Worm (Caenorhabditis elegans) whole organism, L1 larva: ENCODE measurements around the gene isy-1.

Source experiments
- fos-1 ChIP-seq: fragments of 150-350 bp; optimal IDR thresholded peaks from 2 replicates; lab custom pipeline; 2014; ENCODE audit warnings: missing biosample characterization, missing genetic modification characterization
- nhr-28 ChIP-seq: fragments of 150-350 bp; optimal IDR thresholded peaks from 2 replicates; lab custom pipeline; 2014; ENCODE audit warnings: missing biosample characterization, missing genetic modification characterization
- nhr-77 ChIP-seq: fragments of 150-350 bp; optimal IDR thresholded peaks from 2 replicates; lab custom pipeline; 2014; ENCODE audit warnings: missing biosample characterization, missing genetic modification characterization
- snu-23 ChIP-seq: sonication (generic microtip); optimal IDR thresholded peaks from 2 replicates; lab custom pipeline; 2016; ENCODE audit warnings: missing genetic modification characterization, missing compliant biosample characterization
- vab-15 ChIP-seq: sonication (generic microtip); optimal IDR thresholded peaks from 2 replicates; lab custom pipeline; 2017; ENCODE audit warnings: missing genotype, mild to moderate bottlenecking, missing genetic modification characterization, missing compliant biosample characterization

- no peak for TF ChIP-seq vab-15 (tag; lab: Kevin White, UChicago)
- no peak for TF ChIP-seq nhr-77 (tag; lab: Kevin White, UChicago)
- no peak for TF ChIP-seq fos-1 (tag; lab: Kevin White, UChicago)
- no peak for TF ChIP-seq snu-23 (GFP tag; lab: Kevin White, UChicago)
- no peak for TF ChIP-seq nhr-28 (tag; lab: Kevin White, UChicago)
Measured at ce11 chrV:10955681-10956476, 44.6 kb downstream of the isy-1 start, which contains the start of gene F17C11.13.
